Worm (Caenorhabditis elegans) whole organism, midembryonic: ENCODE measurements around the gene ZK1058.9.

Experiments
- T22C8.4 ChIP-seq: fragments of 200-800 bp; sonication (Bioruptor generic); IDR thresholded peaks from 2 replicates; pipeline ENCODE4 v1.3.6; 2022; ENCODE audit warnings: missing genetic modification characterization, missing compliant biosample characterization
- cog-1 ChIP-seq: sonication (generic microtip); optimal IDR thresholded peaks from 2 replicates; lab custom pipeline; 2016; ENCODE audit warnings: missing genetic modification characterization, missing compliant biosample characterization
- klf-2 ChIP-seq: fragments of 200-800 bp; sonication (Bioruptor generic); conservative IDR thresholded peaks from 2 replicates; pipeline ENCODE4 v1.3.6; 2022; ENCODE audit warnings: missing genetic modification reagents, missing genetic modification characterization, missing compliant biosample characterization
- ztf-23 ChIP-seq: fragments of 200-800 bp; sonication (Bioruptor generic); IDR thresholded peaks from 2 replicates; pipeline ENCODE4 v1.3.6; 2022; ENCODE audit warnings: missing genetic modification reagents, missing genetic modification characterization, missing compliant biosample characterization
- ztf-29 ChIP-seq: fragments of 200-800 bp; sonication (Bioruptor generic); IDR thresholded peaks from 2 replicates; pipeline ENCODE4 v1.3.6; 2022; ENCODE audit warnings: missing genetic modification reagents, missing genetic modification characterization, missing compliant biosample characterization

- no peak for TF ChIP-seq ztf-23 (GFP tag; lab: Robert Waterston, UW)
- TF ChIP-seq klf-2: no peak
- no peak for TF ChIP-seq T22C8.4 (GFP tag; lab: Robert Waterston, UW)
- TF ChIP-seq ztf-29 (GFP tag; lab: Robert Waterston, UW): no peak
- TF ChIP-seq cog-1 (tag; lab: Kevin White, UChicago): no peak
Measured at ce11 chrIII:3898354-3898753, 27.7 kb downstream of the ZK1058.9 start.
